Worm (Caenorhabditis elegans) whole organism, midembryonic: ENCODE measurements around the gene irld-49.

Source experiments
- klf-2 ChIP-seq: fragments of 200-800 bp; sonication (Bioruptor generic); conservative IDR thresholded peaks from 2 replicates; pipeline ENCODE4 v1.3.6; 2022; ENCODE audit warnings: missing genetic modification reagents, missing genetic modification characterization, missing compliant biosample characterization
- med-1 ChIP-seq: sonication (generic microtip); optimal IDR thresholded peaks from 2 replicates; lab custom pipeline; 2017; ENCODE audit warnings: missing genetic modification characterization, mild to moderate bottlenecking, missing compliant biosample characterization, antibody characterized with exemption, missing genetic modification reagents; ENCODE audit not compliant: insufficient read depth

- TF ChIP-seq klf-2 (GFP tag; lab: Robert Waterston, UW) (no peak), med-1 (no peak)
These were observed at the start of gene irld-49, which contains the start of gene irld-50 for ce11 chrII:2943966-2944365.
